Worm (Caenorhabditis elegans): Measurements from ENCODE around the gene H23N18.5.

Gene H23N18.5

ce11 chrV:4891305-4891704, 20.9 kb downstream of the H23N18.5 start (continued):
- TF ChIP-seq ceh-100 (GFP tag; IDR thresholded peaks at IDR 0.05) (no peak), F37B4.10 (GFP tag; IDR thresholded peaks at IDR 0.05) (no peak), snpc-1.3 (tag; optimal IDR thresholded peaks at IDR 0.05; ENCODE audit: insufficient read depth) (peak; percentile 45), B0019.2 (GFP tag; conservative IDR thresholded peaks at IDR 0.05) (no peak), lir-1 (GFP tag; conservative IDR thresholded peaks at IDR 0.05) (no peak), tbp1 (GFP tag; optimal IDR thresholded peaks at IDR 0.05) (peak; percentile 1), ceh-40 (GFP tag; IDR thresholded peaks at IDR 0.05) (no peak), D2030.7 (GFP tag; IDR thresholded peaks at IDR 0.05) (peak; percentile 53), F33H1.4 (GFP tag; IDR thresholded peaks at IDR 0.05) (peak; percentile 45), dox-1 (GFP tag; IDR thresholded peaks at IDR 0.05) (peak; percentile 23; the same call in 1 of the 2 replicates), rec-8 (tag; optimal IDR thresholded peaks at IDR 0.05) (no peak), madf-10 (tag; optimal IDR thresholded peaks at IDR 0.05) (no peak), snpc-1.1 (tag; optimal IDR thresholded peaks at IDR 0.05; ENCODE audit: insufficient read depth) (no peak), cebp-1 (GFP tag; IDR thresholded peaks at IDR 0.05) (no peak), cebp-1 (tag; optimal IDR thresholded peaks at IDR 0.05) (no peak), Y56A3A.18 (GFP tag; IDR thresholded peaks at IDR 0.05) (0 out of 2 replicates have a peak, but pooled peaks have one; percentile 6), C17E4.6 (GFP tag; IDR thresholded peaks at IDR 0.05) (no peak), Y67H2A.10 (GFP tag; conservative IDR thresholded peaks at IDR 0.05) (no peak), ztf-6 (GFP tag; IDR thresholded peaks at IDR 0.05) (no peak), ets-4 (GFP tag; optimal IDR thresholded peaks at IDR 0.05) (no peak), bed-1 (GFP tag; IDR thresholded peaks at IDR 0.05) (no peak), F57A8.1 (GFP tag; optimal IDR thresholded peaks at IDR 0.05) (no peak), lin-40 (tag; optimal IDR thresholded peaks at IDR 0.05) (no peak), chd-7 (tag; optimal IDR thresholded peaks at IDR 0.05) (no peak), repo-1 (tag; optimal IDR thresholded peaks at IDR 0.05) (no peak), tbx-9 (tag; optimal IDR thresholded peaks at IDR 0.05; ENCODE audit: borderline replicate concordance) (no peak), hlh-26 (GFP tag; conservative IDR thresholded peaks at IDR 0.05) (no peak), lsy-27 (tag; optimal IDR thresholded peaks at IDR 0.05; ENCODE audit: borderline replicate concordance, insufficient read depth) (no peak), nfya-1 (tag; optimal IDR thresholded peaks at IDR 0.05; ENCODE audit: borderline replicate concordance, insufficient read depth) (no peak), B0336.3 (GFP tag; IDR thresholded peaks at IDR 0.05) (peak; percentile 84), pha-4 (tag; optimal IDR thresholded peaks at IDR 0.05) (no peak), ztf-28 (GFP tag; IDR thresholded peaks at IDR 0.05) (no peak), nhr-179 (tag; optimal IDR thresholded peaks at IDR 0.05) (no peak), mxl-1 (tag; optimal IDR thresholded peaks at IDR 0.05) (peak; percentile 8), snpc-3.4 (tag; optimal IDR thresholded peaks at IDR 0.05) (peak; percentile 51), ZK185.1 (tag; optimal IDR thresholded peaks at IDR 0.05; ENCODE audit: poor library complexity, severe bottlenecking) (no peak), him-1 (tag; optimal IDR thresholded peaks at IDR 0.05) (peak; percentile 9), zim-3 (tag; optimal IDR thresholded peaks at IDR 0.05) (no peak), F39B2.1 (GFP tag; IDR thresholded peaks at IDR 0.05) (peak; percentile 75; the same call in 1 of the 2 replicates), F22D6.2 (tag; optimal IDR thresholded peaks at IDR 0.05) (no peak), lsl-1 (GFP tag; optimal IDR thresholded peaks at IDR 0.05) (peak; percentile 57), akir-1 (GFP tag; optimal IDR thresholded peaks at IDR 0.05) (no peak), aptf-3 (GFP tag; IDR thresholded peaks at IDR 0.05) (peak; percentile 6; the same call in 1 of the 2 replicates), attf-3 (GFP tag; conservative IDR thresholded peaks at IDR 0.05) (no peak), B0261.1 (tag; optimal IDR thresholded peaks at IDR 0.05) (no peak), sea-2 (GFP tag; IDR thresholded peaks at IDR 0.05) (no peak), aptf-2 (GFP tag; conservative IDR thresholded peaks at IDR 0.05) (no peak), athp-1 (tag; optimal IDR thresholded peaks at IDR 0.05) (no peak)

Data from whole organism, young adult.